Worm (Caenorhabditis elegans) whole organism, L1 larva: ENCODE measurements around the gene taap-1.

Source experiments
- C04F5.9 ChIP-seq: sonication (generic microtip); optimal IDR thresholded peaks from 2 replicates; lab custom pipeline; 2016; ENCODE audit warnings: missing genetic modification characterization, missing compliant biosample characterization
- aha-1 ChIP-seq: fragments of 150-350 bp; optimal IDR thresholded peaks from 2 replicates; lab custom pipeline; 2014; ENCODE audit warnings: missing biosample characterization, missing genetic modification characterization
- aly-2 ChIP-seq: fragments of 150-350 bp; optimal IDR thresholded peaks from 2 replicates; lab custom pipeline; 2014; ENCODE audit warnings: missing biosample characterization, missing genetic modification characterization
- ama-1 ChIP-seq: fragments of 150-350 bp; optimal IDR thresholded peaks from 2 replicates; lab custom pipeline; 2014
- ceh-82 ChIP-seq, 3 experiments: fragments of 150-350 bp in 1 of 3; sonication (generic microtip) in 2 of 3; optimal IDR thresholded peaks; 2 replicates each; lab custom pipeline; 2014 to 2017; ENCODE audit warnings: missing biosample characterization in 3 of 3, missing genetic modification characterization in 3 of 3
- ces-1 ChIP-seq: fragments of 150-350 bp; optimal IDR thresholded peaks from 2 replicates; lab custom pipeline; 2014; ENCODE audit warnings: missing biosample characterization, missing genetic modification reagents, missing genetic modification characterization
- efl-1 ChIP-seq, 4 experiments: fragments of 150-350 bp; optimal IDR thresholded peaks in 3 of 4; peaks in 1 of 4; 1 replicate in 1 of 4; 2 replicates in 3 of 4; lab custom pipeline; 2014; ENCODE audit warnings: missing biosample characterization in 2 of 4, missing genetic modification characterization in 2 of 4, missing genetic modification reagents in 2 of 4
- efl-3 ChIP-seq: fragments of 200-800 bp; sonication (Bioruptor generic); optimal IDR thresholded peaks from 2 replicates; lab custom pipeline; 2018; ENCODE audit warnings: mild to moderate bottlenecking, missing genetic modification characterization, missing compliant biosample characterization
- egl-13 ChIP-seq: sonication (generic microtip); optimal IDR thresholded peaks from 2 replicates; lab custom pipeline; 2016; ENCODE audit warnings: missing genotype, missing genetic modification reagents, missing genetic modification characterization, missing compliant biosample characterization
- elt-2 ChIP-seq: sonication (generic microtip); optimal IDR thresholded peaks from 2 replicates; lab custom pipeline; 2016; ENCODE audit warnings: missing genetic modification characterization, mild to moderate bottlenecking, inconsistent platforms, missing compliant biosample characterization, missing genetic modification reagents
- elt-3 ChIP-seq, 6 experiments: fragments of 150-350 bp in 1 of 6; sonication (generic microtip); optimal IDR thresholded peaks; 2 replicates each; lab custom pipeline; 2017 to 2018; ENCODE audit warnings: missing biosample characterization in 6 of 6, missing genetic modification characterization in 6 of 6, inconsistent platforms in 1 of 6
- fkh-10 ChIP-seq: sonication (generic microtip); optimal IDR thresholded peaks from 2 replicates; lab custom pipeline; 2017; ENCODE audit warnings: missing biosample characterization, missing genetic modification reagents, missing genetic modification characterization
- fkh-4 ChIP-seq: sonication (generic microtip); optimal IDR thresholded peaks from 2 replicates; lab custom pipeline; 2016; ENCODE audit warnings: missing compliant biosample characterization, missing genetic modification characterization, borderline replicate concordance
- fos-1 ChIP-seq: fragments of 150-350 bp; optimal IDR thresholded peaks from 2 replicates; lab custom pipeline; 2014; ENCODE audit warnings: missing biosample characterization, missing genetic modification characterization
- hlh-17 ChIP-seq: fragments of 200-800 bp; sonication (Bioruptor generic); optimal IDR thresholded peaks from 2 replicates; lab custom pipeline; 2018; ENCODE audit warnings: missing genetic modification characterization, mild to moderate bottlenecking, missing compliant biosample characterization, moderate library complexity, borderline replicate concordance
- hlh-4 ChIP-seq: sonication (generic microtip); optimal IDR thresholded peaks from 2 replicates; lab custom pipeline; 2016; ENCODE audit warnings: mild to moderate bottlenecking, missing genetic modification characterization, missing compliant biosample characterization
- irx-1 ChIP-seq: sonication (generic microtip); optimal IDR thresholded peaks from 2 replicates; lab custom pipeline; 2016; ENCODE audit warnings: missing genetic modification characterization, missing compliant biosample characterization
- lin-14 ChIP-seq: fragments of 200-800 bp; sonication (Bioruptor generic); optimal IDR thresholded peaks from 2 replicates; lab custom pipeline; 2018; ENCODE audit warnings: mild to moderate bottlenecking, missing genetic modification characterization, moderate library complexity, missing compliant biosample characterization
- lin-15B ChIP-seq: fragments of 150-350 bp; sonication (generic microtip); optimal IDR thresholded peaks from 3 replicates; lab custom pipeline; 2014; ENCODE audit warnings: missing biosample characterization, missing genetic modification characterization
- lin-39 ChIP-seq: fragments of 150-350 bp; optimal IDR thresholded peaks from 2 replicates; lab custom pipeline; 2014; ENCODE audit warnings: missing biosample characterization, missing genetic modification reagents, missing genetic modification characterization
- lir-3 ChIP-seq: sonication (generic microtip); optimal IDR thresholded peaks from 2 replicates; lab custom pipeline; 2016; ENCODE audit warnings: mild to moderate bottlenecking, missing genetic modification characterization, moderate library complexity, missing compliant biosample characterization; ENCODE audit not compliant: poor library complexity
- lsy-2 ChIP-seq, 2 experiments: fragments of 150-350 bp; optimal IDR thresholded peaks; 2 replicates each; lab custom pipeline; 2014; ENCODE audit warnings: missing biosample characterization in 2 of 2, missing genetic modification characterization in 2 of 2
- mab-9 ChIP-seq: fragments of 200-800 bp; sonication (Bioruptor generic); IDR thresholded peaks from 2 replicates; pipeline ENCODE4 v1.3.6; 2022; ENCODE audit warnings: missing genetic modification reagents, missing genetic modification characterization, missing compliant biosample characterization
- mep-1 ChIP-seq: fragments of 150-350 bp; optimal IDR thresholded peaks from 2 replicates; lab custom pipeline; 2014; ENCODE audit warnings: missing biosample characterization, missing genetic modification characterization
- nhr-11 ChIP-seq: fragments of 150-350 bp; optimal IDR thresholded peaks from 2 replicates; lab custom pipeline; 2014; ENCODE audit warnings: missing biosample characterization, missing genetic modification characterization
- nhr-12 ChIP-seq: sonication (generic microtip); optimal IDR thresholded peaks from 2 replicates; lab custom pipeline; 2017; ENCODE audit warnings: missing biosample characterization, missing genetic modification characterization
- nhr-19 ChIP-seq: fragments of 200-800 bp; sonication (Bioruptor generic); conservative IDR thresholded peaks from 2 replicates; pipeline ENCODE4 v1.3.6; 2022; ENCODE audit warnings: missing genetic modification characterization, missing compliant biosample characterization
- nhr-20 ChIP-seq: sonication (generic microtip); optimal IDR thresholded peaks from 2 replicates; lab custom pipeline; 2016; ENCODE audit warnings: mild to moderate bottlenecking, missing genetic modification characterization, missing compliant biosample characterization
- nhr-237 ChIP-seq: fragments of 150-350 bp; optimal IDR thresholded peaks from 2 replicates; lab custom pipeline; 2014; ENCODE audit warnings: missing biosample characterization, missing genetic modification characterization
- nhr-47 ChIP-seq: sonication (generic microtip); optimal IDR thresholded peaks from 2 replicates; lab custom pipeline; 2016; ENCODE audit warnings: mild to moderate bottlenecking, missing genetic modification characterization, moderate library complexity, missing compliant biosample characterization
- nhr-71 ChIP-seq: sonication (generic microtip); optimal IDR thresholded peaks from 2 replicates; lab custom pipeline; 2016; ENCODE audit warnings: mild to moderate bottlenecking, missing genetic modification characterization, moderate library complexity, missing compliant biosample characterization
- nhr-76 ChIP-seq: sonication (generic microtip); optimal IDR thresholded peaks from 2 replicates; lab custom pipeline; 2017; ENCODE audit warnings: missing biosample characterization, missing genetic modification characterization
- nhr-85 ChIP-seq: sonication (generic microtip); peaks from one replicate; lab custom pipeline; 2016; ENCODE audit warnings: missing genetic modification characterization, inconsistent platforms, missing compliant biosample characterization
- nhr-90 ChIP-seq: sonication (generic microtip); optimal IDR thresholded peaks from 2 replicates; lab custom pipeline; 2016; ENCODE audit warnings: mild to moderate bottlenecking, missing genetic modification characterization, missing compliant biosample characterization; ENCODE audit not compliant: poor library complexity
- pag-3 ChIP-seq: sonication (generic microtip); optimal IDR thresholded peaks from 2 replicates; lab custom pipeline; 2017; ENCODE audit warnings: missing genetic modification characterization, mild to moderate bottlenecking, missing compliant biosample characterization, antibody characterized with exemption, borderline replicate concordance; ENCODE audit not compliant: insufficient read depth
- rnt-1 ChIP-seq: sonication (generic microtip); optimal IDR thresholded peaks from 2 replicates; lab custom pipeline; 2016; ENCODE audit warnings: mild to moderate bottlenecking, missing genetic modification characterization, moderate library complexity, missing compliant biosample characterization
- skn-1 ChIP-seq: fragments of 150-350 bp; optimal IDR thresholded peaks from 2 replicates; lab custom pipeline; 2014; ENCODE audit warnings: missing biosample characterization, missing genetic modification characterization
- sup-37 ChIP-seq: fragments of 200-800 bp; sonication (Bioruptor generic); optimal IDR thresholded peaks from 2 replicates; lab custom pipeline; 2018; ENCODE audit warnings: mild to moderate bottlenecking, missing genetic modification characterization, missing compliant biosample characterization
- tlp-1 ChIP-seq: fragments of 150-350 bp; optimal IDR thresholded peaks from 2 replicates; lab custom pipeline; 2014; ENCODE audit warnings: missing biosample characterization, missing genetic modification characterization
- unc-62 ChIP-seq: fragments of 150-350 bp; optimal IDR thresholded peaks from 2 replicates; lab custom pipeline; 2014; ENCODE audit warnings: missing biosample characterization, missing genetic modification reagents, missing genetic modification characterization
- unc-98 ChIP-seq: fragments of 200-800 bp; sonication (Bioruptor generic); IDR thresholded peaks from 2 replicates; pipeline ENCODE4 v1.3.6; 2022; ENCODE audit warnings: missing genetic modification characterization, missing compliant biosample characterization
- vab-15 ChIP-seq: sonication (generic microtip); optimal IDR thresholded peaks from 2 replicates; lab custom pipeline; 2017; ENCODE audit warnings: missing genotype, mild to moderate bottlenecking, missing genetic modification characterization, missing compliant biosample characterization
- xbp-1 ChIP-seq: sonication (generic microtip); optimal IDR thresholded peaks from 2 replicates; lab custom pipeline; 2016; ENCODE audit warnings: missing genetic modification characterization, missing compliant biosample characterization
- zag-1 ChIP-seq: fragments of 150-350 bp; optimal IDR thresholded peaks from 2 replicates; lab custom pipeline; 2014; ENCODE audit warnings: missing biosample characterization, missing genetic modification characterization
- zip-4 ChIP-seq: fragments of 200-800 bp; sonication (Bioruptor generic); optimal IDR thresholded peaks from 2 replicates; lab custom pipeline; 2018; ENCODE audit warnings: mild to moderate bottlenecking, missing genetic modification characterization, moderate library complexity, missing compliant biosample characterization
- ztf-11 ChIP-seq, 2 experiments: sonication (generic microtip); optimal IDR thresholded peaks; 2 replicates each; lab custom pipeline; 2016 to 2017; ENCODE audit warnings: missing genetic modification characterization in 2 of 2, missing biosample characterization in 1 of 2, missing compliant biosample characterization in 1 of 2
- ztf-4 ChIP-seq: fragments of 150-350 bp; optimal IDR thresholded peaks from 2 replicates; lab custom pipeline; 2014; ENCODE audit warnings: missing biosample characterization, missing genetic modification characterization

The taap-1 gene

DNA sequence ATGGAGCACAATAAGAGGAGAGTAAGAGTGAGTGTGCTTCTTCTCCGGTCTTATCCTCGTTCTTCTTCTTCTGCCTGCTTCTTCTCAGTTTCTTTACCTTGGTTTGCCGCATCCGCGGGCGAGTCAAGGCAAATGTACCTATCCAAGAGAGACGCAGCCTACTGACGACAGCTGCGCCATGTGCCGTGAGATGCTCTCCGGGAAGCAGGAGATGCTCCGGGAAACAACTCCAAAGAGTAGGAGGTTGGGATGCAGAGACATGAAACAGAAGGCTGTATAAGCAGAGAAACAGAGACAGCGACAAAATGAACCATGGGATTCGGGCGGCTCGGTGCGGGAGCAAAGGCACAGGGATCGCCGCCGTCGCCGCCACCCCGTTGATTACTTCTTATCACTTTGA lies 15.3 kb upstream of the taap-1 start (continued):
- TF ChIP-seq pag-3 (peak; percentile 55), irx-1 (tag; lab: Kevin White, UChicago) (no peak), nhr-76 (tag; lab: Kevin White, UChicago) (no peak), nhr-71 (tag; lab: Kevin White, UChicago) (peak; percentile 73), aly-2 (tag; lab: Kevin White, UChicago) (no peak), rnt-1 (tag; lab: Kevin White, UChicago) (peak; percentile 74), hlh-4 (tag; lab: Kevin White, UChicago) (no peak), ztf-11 (tag; optimal IDR thresholded peaks at IDR 0.05; lab: Kevin White, UChicago) (no peak), egl-13 (no peak), lin-14 (peak; percentile 78), unc-98 (GFP tag; lab: Robert Waterston, UW) (no peak), ama-1 (lab: Kevin White, UChicago) (no peak), nhr-47 (tag; lab: Kevin White, UChicago) (peak; percentile 0), mep-1 (no peak), zag-1 (tag; lab: Kevin White, UChicago) (no peak), efl-3 (GFP tag; lab: Kevin White, UChicago) (no peak), elt-2 (tag; lab: Kevin White, UChicago) (no peak), lir-3 (no peak), vab-15 (no peak), aha-1 (tag; lab: Kevin White, UChicago) (no peak)

DNA sequence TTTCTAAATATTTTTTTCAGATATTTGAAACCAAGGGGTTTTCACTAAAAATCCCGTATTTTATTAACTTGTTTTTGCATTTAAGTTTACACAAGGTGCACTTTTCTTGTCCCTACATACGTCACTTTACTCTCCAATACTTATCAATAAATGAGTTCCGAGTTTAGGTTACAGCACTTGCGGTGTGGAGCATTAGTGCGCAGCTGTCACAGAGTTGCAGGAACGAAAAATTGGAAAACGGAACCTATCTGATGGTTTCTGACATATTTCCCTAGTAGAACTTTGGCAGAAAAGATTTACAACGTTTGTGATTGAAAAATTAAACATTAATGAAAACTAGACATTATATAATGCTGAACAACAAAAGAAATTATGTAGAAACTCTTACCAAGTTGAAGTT lies 14.5 kb upstream of the taap-1 start:
- TF ChIP-seq ztf-4 (tag; lab: Kevin White, UChicago), result no peak
- TF ChIP-seq hlh-17, result no peak
- TF ChIP-seq C04F5.9 (tag; lab: Kevin White, UChicago), result no peak
- no peak for TF ChIP-seq lin-39
- no peak for TF ChIP-seq nhr-20 (tag; lab: Kevin White, UChicago)
- no peak for TF ChIP-seq fkh-4 (tag; lab: Kevin White, UChicago)

DNA sequence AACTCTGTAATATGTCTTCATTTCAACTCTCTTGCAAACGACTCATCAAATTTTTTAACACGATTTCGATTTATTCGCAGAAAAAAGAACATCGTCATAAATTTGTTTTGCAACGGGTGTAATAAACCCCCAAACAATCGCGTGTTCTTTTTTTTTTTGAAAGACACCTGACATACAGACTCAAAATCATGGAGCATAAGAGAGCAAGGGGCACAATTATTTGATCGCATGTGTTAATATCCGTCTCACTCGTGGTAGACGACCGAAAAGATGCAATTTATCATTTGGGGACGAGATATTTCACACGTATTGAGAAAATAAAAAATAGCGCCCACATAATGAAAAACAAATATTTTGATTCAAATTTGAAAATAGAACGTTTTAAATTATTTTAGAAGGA lies 12.5 kb upstream of the taap-1 start:
- TF ChIP-seq efl-1 (optimal IDR thresholded peaks at IDR 0.05; lab: Kevin White, UChicago) (no peak), efl-1 (GFP tag; optimal IDR thresholded peaks at IDR 0.05 in 1 of 2; lab: Kevin White, UChicago) (peak in 1 of 2 experiments; percentile 58), nhr-71 (tag; lab: Kevin White, UChicago) (peak; percentile 28), lsy-2 (tag; optimal IDR thresholded peaks at IDR 0.05; lab: Kevin White, UChicago) (peak in 1 of 2 experiments; percentile 25), nhr-19 (0 out of 2 replicates have a peak, but pooled peaks have one; percentile 31), lin-15B (tag; lab: Kevin White, UChicago) (no peak), sup-37 (GFP tag; lab: Kevin White, UChicago) (no peak), tlp-1 (tag; lab: Kevin White, UChicago) (no peak), ceh-82 (tag; optimal IDR thresholded peaks at IDR 0.05; lab: Kevin White, UChicago) (no peak), nhr-12 (tag; lab: Kevin White, UChicago) (no peak), lin-14 (peak; percentile 74), pag-3 (no peak), mab-9 (GFP tag; lab: Robert Waterston, UW) (no peak), zip-4 (GFP tag; lab: Kevin White, UChicago) (no peak), nhr-237 (tag; lab: Kevin White, UChicago) (no peak), elt-3 (tag; optimal IDR thresholded peaks at IDR 0.05; lab: Kevin White, UChicago) (no peak), nhr-11 (no peak), nhr-90 (tag; lab: Kevin White, UChicago) (no peak), fos-1 (no peak), fkh-10 (GFP tag; lab: Kevin White, UChicago) (no peak), ztf-4 (tag; lab: Kevin White, UChicago) (no peak), ces-1 (no peak), skn-1 (tag; lab: Kevin White, UChicago) (no peak), nhr-85 (no peak), xbp-1 (tag; lab: Kevin White, UChicago) (no peak), rnt-1 (tag; lab: Kevin White, UChicago) (peak; percentile 56), zag-1 (tag; lab: Kevin White, UChicago) (no peak), unc-62 (GFP tag; lab: Kevin White, UChicago) (no peak), vab-15 (no peak)
